Worm (Caenorhabditis elegans) whole organism, late embryonic: ENCODE results near the gene tmd-2.
A peak's percentile ranks its signal among the peaks of the same experiment; 100 is the strongest.
"Not testable (repeated sequence)": the region's sequence is repeated elsewhere in the genome, so short reads cannot be mapped to it uniquely, and the experiment has no call there.

Experiments used
- C38D4.7 ChIP-seq: fragments of 200-800 bp; sonication (Bioruptor generic); optimal IDR thresholded peaks from 2 replicates; lab custom pipeline; 2018; ENCODE audit warnings: mild to moderate bottlenecking, missing genetic modification characterization, moderate library complexity, missing compliant biosample characterization
- F13H6.1 ChIP-seq: sonication (generic microtip); optimal IDR thresholded peaks from 2 replicates; lab custom pipeline; 2016; ENCODE audit warnings: missing genetic modification characterization, missing compliant biosample characterization
- K02D7.2 ChIP-seq: sonication (generic microtip); optimal IDR thresholded peaks from 2 replicates; lab custom pipeline; 2017; ENCODE audit warnings: mild to moderate bottlenecking, missing genetic modification characterization, missing compliant biosample characterization
- K09A11.1 ChIP-seq: sonication (generic microtip); optimal IDR thresholded peaks from 2 replicates; lab custom pipeline; 2017; ENCODE audit warnings: antibody characterized with exemption, mild to moderate bottlenecking, missing genetic modification characterization, missing compliant biosample characterization; ENCODE audit not compliant: insufficient read depth
- ceh-14 ChIP-seq: sonication (generic microtip); optimal IDR thresholded peaks from 2 replicates; lab custom pipeline; 2016; ENCODE audit warnings: missing genotype, missing genetic modification characterization, missing compliant biosample characterization
- ceh-18 ChIP-seq: sonication (generic microtip); optimal IDR thresholded peaks from 2 replicates; lab custom pipeline; 2016; ENCODE audit warnings: missing genetic modification characterization, missing compliant biosample characterization
- ceh-19 ChIP-seq: fragments of 200-800 bp; sonication (Bioruptor generic); optimal IDR thresholded peaks from 2 replicates; lab custom pipeline; 2018; ENCODE audit warnings: mild to moderate bottlenecking, missing genetic modification characterization, missing compliant biosample characterization
- ceh-24 ChIP-seq: sonication (generic microtip); optimal IDR thresholded peaks from 2 replicates; lab custom pipeline; 2016; ENCODE audit warnings: mild to moderate bottlenecking, missing genetic modification characterization, missing compliant biosample characterization
- ceh-30 ChIP-seq: fragments of 150-350 bp; optimal IDR thresholded peaks from 2 replicates; lab custom pipeline; 2014; ENCODE audit warnings: missing biosample characterization, missing genetic modification characterization
- ceh-45 ChIP-seq: fragments of 200-800 bp; sonication (Bioruptor generic); IDR thresholded peaks from 2 replicates; pipeline ENCODE4 v1.3.6; 2022; ENCODE audit warnings: missing genetic modification reagents, missing genetic modification characterization, missing compliant biosample characterization
- ceh-48 ChIP-seq: sonication (generic microtip); optimal IDR thresholded peaks from 2 replicates; lab custom pipeline; 2016; ENCODE audit warnings: missing genetic modification characterization, inconsistent platforms, missing compliant biosample characterization
- che-1 ChIP-seq: sonication (generic microtip); optimal IDR thresholded peaks from 2 replicates; lab custom pipeline; 2016; ENCODE audit warnings: mild to moderate bottlenecking, missing genetic modification characterization, missing compliant biosample characterization
- elt-4 ChIP-seq: sonication (generic microtip); optimal IDR thresholded peaks from 2 replicates; lab custom pipeline; 2016; ENCODE audit warnings: missing genetic modification characterization, missing compliant biosample characterization
- eyg-1 ChIP-seq: sonication (generic microtip); optimal IDR thresholded peaks from 2 replicates; lab custom pipeline; 2016; ENCODE audit warnings: missing genotype, missing genetic modification characterization, missing compliant biosample characterization
- fkh-10 ChIP-seq: fragments of 150-350 bp; optimal IDR thresholded peaks from 2 replicates; lab custom pipeline; 2014; ENCODE audit warnings: missing biosample characterization, missing genetic modification reagents, missing genetic modification characterization
- fkh-6 ChIP-seq: sonication (generic microtip); optimal IDR thresholded peaks from 2 replicates; lab custom pipeline; 2016; ENCODE audit warnings: missing genetic modification characterization, missing compliant biosample characterization
- lim-6 ChIP-seq: sonication (generic microtip); optimal IDR thresholded peaks from 2 replicates; lab custom pipeline; 2016; ENCODE audit warnings: missing genetic modification characterization, missing compliant biosample characterization
- nfya-1 ChIP-seq: sonication (generic microtip); optimal IDR thresholded peaks from 2 replicates; lab custom pipeline; 2017; ENCODE audit warnings: missing genetic modification characterization, mild to moderate bottlenecking, missing compliant biosample characterization, antibody characterized with exemption, moderate library complexity
- nhr-11 ChIP-seq: fragments of 150-350 bp; optimal IDR thresholded peaks from 2 replicates; lab custom pipeline; 2014; ENCODE audit warnings: missing biosample characterization, missing genetic modification characterization
- npax-4 ChIP-seq: sonication (generic microtip); optimal IDR thresholded peaks from 2 replicates; lab custom pipeline; 2016; ENCODE audit warnings: missing genetic modification characterization, missing compliant biosample characterization
- odd-2 ChIP-seq: sonication (generic microtip); optimal IDR thresholded peaks from 2 replicates; lab custom pipeline; 2017; ENCODE audit warnings: antibody characterized with exemption, mild to moderate bottlenecking, missing genetic modification characterization, missing compliant biosample characterization
- pqm-1 ChIP-seq: sonication (generic microtip); optimal IDR thresholded peaks from 2 replicates; lab custom pipeline; 2016; ENCODE audit warnings: missing genetic modification characterization, missing compliant biosample characterization
- ref-2 ChIP-seq: sonication (generic microtip); optimal IDR thresholded peaks from 2 replicates; lab custom pipeline; 2016; ENCODE audit warnings: missing genetic modification characterization, missing compliant biosample characterization
- rnt-1 ChIP-seq: sonication (generic microtip); optimal IDR thresholded peaks from 2 replicates; lab custom pipeline; 2016; ENCODE audit warnings: missing genetic modification characterization, missing compliant biosample characterization
- sdc-2 ChIP-seq: sonication (generic microtip); optimal IDR thresholded peaks from 2 replicates; lab custom pipeline; 2016; ENCODE audit warnings: missing genotype, missing genetic modification characterization, missing compliant biosample characterization
- sox-2 ChIP-seq: fragments of 200-800 bp; sonication (Bioruptor generic); IDR thresholded peaks from 2 replicates; pipeline ENCODE4 v1.3.6; 2022; ENCODE audit warnings: missing genetic modification reagents, missing genetic modification characterization, missing compliant biosample characterization
- sox-4 ChIP-seq: sonication (generic microtip); optimal IDR thresholded peaks from 2 replicates; lab custom pipeline; 2017; ENCODE audit warnings: mild to moderate bottlenecking, missing genetic modification characterization, inconsistent platforms, missing compliant biosample characterization
- ttx-3 ChIP-seq: sonication (generic microtip); optimal IDR thresholded peaks from 2 replicates; lab custom pipeline; 2016; ENCODE audit warnings: missing genetic modification reagents, missing genetic modification characterization, missing compliant biosample characterization
- unc-3 ChIP-seq, 2 experiments: fragments of 200-800 bp in 1 of 2; sonication (Bioruptor generic) in 1 of 2; sonication (generic microtip) in 1 of 2; conservative IDR thresholded peaks in 1 of 2; optimal IDR thresholded peaks in 1 of 2; 2 replicates each; pipeline versions ENCODE4 v1.3.6 to Lab custom; 2016 to 2022; ENCODE audit warnings: missing compliant biosample characterization in 2 of 2, missing genetic modification characterization in 2 of 2, missing genetic modification reagents in 1 of 2
- unc-42 ChIP-seq: sonication (generic microtip); optimal IDR thresholded peaks from 2 replicates; lab custom pipeline; 2016; ENCODE audit warnings: missing genotype, missing genetic modification characterization, missing compliant biosample characterization
- unc-55 ChIP-seq: sonication (generic microtip); optimal IDR thresholded peaks from 2 replicates; lab custom pipeline; 2017; ENCODE audit warnings: missing biosample characterization, missing genetic modification reagents, missing genetic modification characterization
- zip-5 ChIP-seq: sonication (generic microtip); optimal IDR thresholded peaks from 2 replicates; lab custom pipeline; 2016; ENCODE audit warnings: missing genetic modification characterization, missing compliant biosample characterization
- ztf-16 ChIP-seq: sonication (generic microtip); optimal IDR thresholded peaks from 2 replicates; lab custom pipeline; 2017; ENCODE audit warnings: missing genetic modification characterization, missing compliant biosample characterization

tmd-2 gene

ce11 chrV:8323545-8323944 is 10.9 kb upstream of the tmd-2 start:
- no peak for TF ChIP-seq unc-55 (GFP tag; lab: Kevin White, UChicago)
- TF ChIP-seq ceh-45 (GFP tag; lab: Robert Waterston, UW), result no peak
- TF ChIP-seq zip-5 (tag; lab: Kevin White, UChicago), result no peak
- no peak for TF ChIP-seq rnt-1 (tag; lab: Kevin White, UChicago)
- no peak for TF ChIP-seq eyg-1
- TF ChIP-seq pqm-1 (tag; lab: Kevin White, UChicago), result no peak
- TF ChIP-seq fkh-10 (GFP tag; lab: Kevin White, UChicago), result no peak
- TF ChIP-seq nhr-11 (tag; lab: Kevin White, UChicago), result no peak
- TF ChIP-seq C38D4.7 (GFP tag; lab: Kevin White, UChicago), result no peak
- no peak for TF ChIP-seq ztf-16 (tag; lab: Kevin White, UChicago)
- no peak for TF ChIP-seq fkh-6
- TF ChIP-seq sox-2 (GFP tag; lab: Robert Waterston, UW), result no peak
- no peak for TF ChIP-seq sdc-2 (tag; lab: Kevin White, UChicago)
- TF ChIP-seq ttx-3 (tag; lab: Kevin White, UChicago), result no peak
- TF ChIP-seq ceh-19, result no peak
- TF ChIP-seq ceh-30 (tag; lab: Kevin White, UChicago), result no peak
- no peak for TF ChIP-seq odd-2 (tag; lab: Kevin White, UChicago)
- no peak for TF ChIP-seq unc-3 (GFP tag; conservative IDR thresholded peaks at IDR 0.05; lab: Robert Waterston, UW)
- no peak for TF ChIP-seq unc-3 (tag; optimal IDR thresholded peaks at IDR 0.05; lab: Kevin White, UChicago)
- no peak for TF ChIP-seq K02D7.2 (tag; lab: Kevin White, UChicago)
- TF ChIP-seq K09A11.1, result no peak

DNA sequence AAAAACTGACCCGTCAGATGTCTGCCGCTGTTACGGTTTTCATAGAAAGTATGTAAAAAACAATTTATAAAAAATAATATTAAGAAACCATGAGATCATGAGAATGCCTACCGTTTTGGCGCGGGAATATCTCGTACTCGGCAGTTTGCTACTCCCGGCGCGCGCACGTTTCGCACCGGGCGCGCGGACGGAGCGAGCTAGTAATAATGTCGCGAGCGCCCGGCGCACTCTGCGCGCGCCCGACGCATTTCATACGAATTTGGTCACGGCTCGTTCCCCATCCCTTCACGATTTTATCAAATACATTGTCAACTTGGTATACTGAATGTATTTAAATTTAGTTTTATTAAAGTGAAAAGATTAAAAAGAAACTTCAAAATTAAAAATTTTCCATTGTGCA is 8.6 kb upstream of the tmd-2 start:
- TF ChIP-seq elt-4 (tag; lab: Kevin White, UChicago) (no peak), nfya-1 (no peak), unc-42 (tag; lab: Kevin White, UChicago) (no peak), sox-2 (GFP tag; lab: Robert Waterston, UW) (no peak), C38D4.7 (GFP tag; lab: Kevin White, UChicago) (no peak), F13H6.1 (tag; lab: Kevin White, UChicago) (no peak), ceh-24 (tag; lab: Kevin White, UChicago) (no peak), ceh-30 (tag; lab: Kevin White, UChicago) (no peak), ceh-48 (tag; lab: Kevin White, UChicago) (no peak), ceh-14 (tag; lab: Kevin White, UChicago) (no peak), npax-4 (tag; lab: Kevin White, UChicago) (no peak), ceh-18 (no peak), zip-5 (tag; lab: Kevin White, UChicago) (no peak), ttx-3 (tag; lab: Kevin White, UChicago) (no peak)

DNA sequence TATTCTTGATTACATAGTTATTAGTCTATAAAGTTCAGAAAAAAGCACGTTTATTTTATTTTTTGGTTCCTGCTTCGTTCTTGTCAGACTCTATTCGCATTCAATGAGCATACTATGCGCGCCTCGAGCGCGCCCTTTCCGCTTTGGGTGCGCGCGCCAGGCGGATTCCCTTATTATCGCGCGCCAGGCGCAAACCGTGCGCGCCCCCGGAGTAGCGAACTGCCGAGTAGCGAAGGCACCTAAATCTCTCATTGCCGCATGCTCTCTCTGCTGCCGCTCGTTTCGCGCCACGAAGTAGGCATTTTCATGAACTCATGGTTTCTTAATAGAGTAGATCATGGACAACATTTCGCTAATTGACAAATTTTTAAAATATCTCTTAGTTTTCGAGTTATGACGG is 7.4 kb upstream of the tmd-2 start:
- TF ChIP-seq ref-2, result no peak

DNA sequence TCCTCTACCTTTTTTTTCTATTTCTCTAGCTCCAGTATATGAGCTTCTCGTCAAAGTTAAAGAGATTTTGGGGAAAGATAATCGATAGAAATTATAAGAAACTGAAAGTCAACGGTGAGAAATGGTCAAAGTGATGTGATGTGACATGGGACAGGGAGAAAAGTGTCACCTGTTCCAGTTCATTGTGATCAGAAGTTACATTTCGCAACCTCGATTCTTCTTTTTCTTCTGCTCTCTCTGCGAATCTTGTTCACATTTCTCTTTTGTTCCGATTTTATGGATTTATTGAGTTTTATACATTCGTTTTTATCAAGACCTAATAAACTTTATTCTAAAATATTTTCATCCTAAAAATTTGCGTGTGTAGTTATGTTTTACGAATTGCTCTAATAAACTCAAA is 1.2 kb downstream of the tmd-2 start:
- TF ChIP-seq lim-6 (tag; lab: Kevin White, UChicago) (no peak), unc-55 (GFP tag; lab: Kevin White, UChicago) (peak; percentile 66)

DNA sequence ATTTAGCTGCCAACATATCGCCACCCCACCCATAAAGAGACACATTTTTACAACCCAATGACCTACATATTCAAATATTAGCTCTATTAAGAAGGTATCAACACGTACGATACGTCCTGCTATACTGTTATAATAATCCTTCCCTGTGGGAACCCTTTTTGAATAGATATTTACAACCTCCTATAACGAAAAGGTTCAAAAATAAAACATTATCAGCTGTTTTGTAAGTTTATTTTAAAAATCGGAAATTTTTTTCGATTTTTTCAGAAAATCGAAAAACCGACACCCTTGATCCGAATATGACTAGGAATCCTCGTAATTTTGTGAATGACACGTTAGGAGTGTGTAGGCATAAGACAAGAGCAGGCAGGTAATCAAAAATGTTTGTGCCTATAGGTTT is 6.5 kb downstream of the tmd-2 start, which contains the start of gene C08D8.7:
Gene C08D8.7 (plus strand): TSS at position 301 of the 400 bp plus-strand sequence.
- not testable (repeated sequence) for TF ChIP-seq sox-4; che-1; F13H6.1 (tag; lab: Kevin White, UChicago)
